Worm (Caenorhabditis elegans): ENCODE measurements around the gene ttyh-1.

- no peak for TF ChIP-seq snpc-4 (tag; optimal IDR thresholded peaks at IDR 0.05)
- no peak for TF ChIP-seq unc-39 (tag; optimal IDR thresholded peaks at IDR 0.05)
- TF ChIP-seq sem-2 (GFP tag; optimal IDR thresholded peaks at IDR 0.05), result no peak
- TF ChIP-seq lin-13 (tag; optimal IDR thresholded peaks at IDR 0.05), result no peak
- no peak for TF ChIP-seq ceh-83 (GFP tag; optimal IDR thresholded peaks at IDR 0.05)
- no peak for TF ChIP-seq nhr-28 (tag; optimal IDR thresholded peaks at IDR 0.05)
- TF ChIP-seq blmp-1 (tag; optimal IDR thresholded peaks at IDR 0.05), result no peak
- no peak for TF ChIP-seq sptf-1 (tag; optimal IDR thresholded peaks at IDR 0.05)
- no peak for TF ChIP-seq nhr-12 (tag; optimal IDR thresholded peaks at IDR 0.05)
- TF ChIP-seq mls-2 (tag; optimal IDR thresholded peaks at IDR 0.05), result no peak
- no peak for TF ChIP-seq nhr-76 (tag; optimal IDR thresholded peaks at IDR 0.05)
Measured at ce11 chrX:11377370-11377769, 8.9 kb downstream of the ttyh-1 start, which contains the start of gene tni-1.

Measured in whole organism, mixed stage, embryonic.